Fruit fly (Drosophila melanogaster) S2 (cell line): Measurements from ENCODE around the gene CG32163.
A peak's percentile ranks its signal among the peaks of the same experiment; 100 is the strongest.
"Not testable (repeated sequence)": the region's sequence is repeated elsewhere in the genome, so short reads cannot be mapped to it uniquely, and the experiment has no call there.

Experiments
- CG8478 ChIP-seq: fragments of >200 bp; optimal IDR thresholded peaks from 2 replicates; lab custom pipeline; 2018
- CTCF ChIP-seq, 2 experiments: fragments of >200 bp; optimal IDR thresholded peaks; 2 replicates each; lab custom pipeline; 2018

Gene CG32163

dm6 chr3L:16586989-16587388 lies at the start of gene CG32163, which contains the start of gene Syx8:
Gene CG32163, plus strand, starts transcription at chr3L:16587157.
Gene Syx8, minus strand, starts transcription at chr3L:16587057.
- no peak for TF ChIP-seq CTCF (optimal IDR thresholded peaks at IDR 0.05; lab: Kevin White, UChicago)
- TF ChIP-seq CG8478 = no peak

- TF ChIP-seq CG8478 = no peak
- TF ChIP-seq CTCF (optimal IDR thresholded peaks at IDR 0.05; lab: Kevin White, UChicago) = no peak
Observed at dm6 chr3L:16542998-16543624, 43.8 kb upstream of the CG32163 start, which contains the start of gene CG43373. Gene CG43373, minus strand, starts transcription at chr3L:16543370.

- no peak for TF ChIP-seq CG8478
- TF ChIP-seq CTCF (optimal IDR thresholded peaks at IDR 0.05; lab: Kevin White, UChicago) = no peak
Observed at dm6 chr3L:16544220-16544619, 42.7 kb upstream of the CG32163 start.

dm6 chr3L:16545511-16545910 lies 41.4 kb upstream of the CG32163 start, which contains the start of gene CG13033:
Gene CG13033, minus strand, starts transcription at chr3L:16545628.
- TF ChIP-seq CTCF (optimal IDR thresholded peaks at IDR 0.05; lab: Kevin White, UChicago) = no peak
- TF ChIP-seq CG8478 = no peak

dm6 chr3L:16546159-16546558 lies 40.8 kb upstream of the CG32163 start:
- TF ChIP-seq CTCF (optimal IDR thresholded peaks at IDR 0.05; lab: Kevin White, UChicago) = no peak
- TF ChIP-seq CG8478 = no peak

dm6 chr3L:16556523-16556922 lies 30.4 kb upstream of the CG32163 start, which contains the start of gene CG4229:
Gene CG4229, plus strand, starts transcription at chr3L:16556823.
- TF ChIP-seq CTCF (optimal IDR thresholded peaks at IDR 0.05; lab: Kevin White, UChicago) = no peak
- TF ChIP-seq CG8478 = no peak

dm6 chr3L:16563361-16563760 lies 23.6 kb upstream of the CG32163 start:
- TF ChIP-seq CG8478 (no peak), CTCF (optimal IDR thresholded peaks at IDR 0.05; lab: Kevin White, UChicago) (peak; percentile 86 to 92)

- TF ChIP-seq CTCF (optimal IDR thresholded peaks at IDR 0.05; lab: Kevin White, UChicago) = no peak
- TF ChIP-seq CG8478 = no peak
Observed at dm6 chr3L:16566093-16566492, 20.9 kb upstream of the CG32163 start.

dm6 chr3L:16566700-16567221 lies 20.2 kb upstream of the CG32163 start, which contains the start of gene UQCR-6.4L:
Gene UQCR-6.4L, plus strand, starts transcription at chr3L:16566750.
- no peak for TF ChIP-seq CTCF (optimal IDR thresholded peaks at IDR 0.05; lab: Kevin White, UChicago)
- TF ChIP-seq CG8478 = no peak

- no peak for TF ChIP-seq CG8478
- TF ChIP-seq CTCF (optimal IDR thresholded peaks at IDR 0.05; lab: Kevin White, UChicago) = no peak
Observed at dm6 chr3L:16567495-16567894, 19.5 kb upstream of the CG32163 start.

- TF ChIP-seq CTCF (optimal IDR thresholded peaks at IDR 0.05; lab: Kevin White, UChicago) (no peak), CG8478 (no peak)
Observed at dm6 chr3L:16569456-16569855, 17.5 kb upstream of the CG32163 start.

dm6 chr3L:16571014-16571738 lies 15.8 kb upstream of the CG32163 start:
- TF ChIP-seq CTCF (optimal IDR thresholded peaks at IDR 0.05; lab: Kevin White, UChicago) = no peak
- TF ChIP-seq CG8478 = no peak

dm6 chr3L:16571739-16572063 lies 15.3 kb upstream of the CG32163 start:
- TF ChIP-seq CTCF (optimal IDR thresholded peaks at IDR 0.05; lab: Kevin White, UChicago) (no peak), CG8478 (no peak)

- TF ChIP-seq CTCF (optimal IDR thresholded peaks at IDR 0.05; lab: Kevin White, UChicago) = no peak
- TF ChIP-seq CG8478 = no peak
Observed at dm6 chr3L:16572208-16572607, 14.7 kb upstream of the CG32163 start.

dm6 chr3L:16573234-16573633 lies 13.7 kb upstream of the CG32163 start, which contains the start of gene Mipp1:
Gene Mipp1, minus strand, starts transcription at chr3L:16573334.
- TF ChIP-seq CG8478; CTCF (optimal IDR thresholded peaks at IDR 0.05; lab: Kevin White, UChicago): not testable (repeated sequence)
